Worm (Caenorhabditis elegans) whole organism, midembryonic: ENCODE data around the gene ptr-25.

ENCODE experiments used
- T22C8.4 ChIP-seq: fragments of 200-800 bp; sonication (Bioruptor generic); IDR thresholded peaks from 2 replicates; pipeline ENCODE4 v1.3.6; 2022; ENCODE audit warnings: missing genetic modification characterization, missing compliant biosample characterization
- ztf-23 ChIP-seq: fragments of 200-800 bp; sonication (Bioruptor generic); IDR thresholded peaks from 2 replicates; pipeline ENCODE4 v1.3.6; 2022; ENCODE audit warnings: missing genetic modification reagents, missing genetic modification characterization, missing compliant biosample characterization

DNA sequence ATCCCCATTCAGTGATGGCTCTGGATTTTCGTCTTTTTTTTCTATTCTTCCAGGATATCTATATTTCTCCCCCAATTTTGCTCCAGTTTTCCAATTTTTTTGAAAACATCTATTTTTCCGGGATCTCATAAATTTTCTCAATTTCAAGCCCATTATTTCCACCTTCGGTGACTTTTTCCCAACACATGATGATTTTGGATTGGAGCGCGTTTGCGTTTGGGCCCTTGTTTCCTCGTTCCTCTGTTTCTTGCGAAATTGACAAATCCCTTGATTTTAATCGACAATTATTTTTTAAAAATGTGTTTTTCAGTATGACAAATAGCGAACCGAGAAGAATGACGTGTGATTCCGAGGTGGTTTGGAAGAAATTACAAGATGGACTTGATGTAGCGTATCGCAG lies 17.0 kb upstream of the ptr-25 start, which contains the start of gene cul-1:
- no peak for TF ChIP-seq ztf-23 (GFP tag; lab: Robert Waterston, UW)
- TF ChIP-seq T22C8.4: no peak
